Worm (Caenorhabditis elegans) whole organism, late embryonic: Measurements from ENCODE around the gene Y77E11A.16.

Experiments
- C38D4.7 ChIP-seq: fragments of 200-800 bp; sonication (Bioruptor generic); optimal IDR thresholded peaks from 2 replicates; lab custom pipeline; 2018; ENCODE audit warnings: mild to moderate bottlenecking, missing genetic modification characterization, moderate library complexity, missing compliant biosample characterization
- K02D7.2 ChIP-seq: sonication (generic microtip); optimal IDR thresholded peaks from 2 replicates; lab custom pipeline; 2017; ENCODE audit warnings: mild to moderate bottlenecking, missing genetic modification characterization, missing compliant biosample characterization
- ceh-19 ChIP-seq: fragments of 200-800 bp; sonication (Bioruptor generic); optimal IDR thresholded peaks from 2 replicates; lab custom pipeline; 2018; ENCODE audit warnings: mild to moderate bottlenecking, missing genetic modification characterization, missing compliant biosample characterization
- ceh-22 ChIP-seq: sonication (generic microtip); optimal IDR thresholded peaks from 2 replicates; lab custom pipeline; 2017; ENCODE audit warnings: missing biosample characterization, missing genetic modification characterization
- ceh-30 ChIP-seq: fragments of 150-350 bp; optimal IDR thresholded peaks from 2 replicates; lab custom pipeline; 2014; ENCODE audit warnings: missing biosample characterization, missing genetic modification characterization
- ceh-34 ChIP-seq: sonication (generic microtip); optimal IDR thresholded peaks from 2 replicates; lab custom pipeline; 2016; ENCODE audit warnings: mild to moderate bottlenecking, missing genetic modification characterization, missing compliant biosample characterization
- ceh-48 ChIP-seq: sonication (generic microtip); optimal IDR thresholded peaks from 2 replicates; lab custom pipeline; 2016; ENCODE audit warnings: missing genetic modification characterization, inconsistent platforms, missing compliant biosample characterization
- dmd-4 ChIP-seq: sonication (generic microtip); optimal IDR thresholded peaks from 2 replicates; lab custom pipeline; 2016; ENCODE audit warnings: borderline replicate concordance, missing genetic modification characterization, missing compliant biosample characterization
- elt-4 ChIP-seq: sonication (generic microtip); optimal IDR thresholded peaks from 2 replicates; lab custom pipeline; 2016; ENCODE audit warnings: missing genetic modification characterization, missing compliant biosample characterization
- hlh-13 ChIP-seq: fragments of 200-800 bp; sonication (Bioruptor generic); optimal IDR thresholded peaks from 2 replicates; lab custom pipeline; 2018; ENCODE audit warnings: mild to moderate bottlenecking, missing genetic modification characterization, missing compliant biosample characterization
- hlh-8 ChIP-seq: sonication (generic microtip); optimal IDR thresholded peaks from 2 replicates; lab custom pipeline; 2016; ENCODE audit warnings: missing genotype, missing genetic modification characterization, missing compliant biosample characterization
- madf-2 ChIP-seq: sonication (generic microtip); optimal IDR thresholded peaks from 2 replicates; lab custom pipeline; 2017; ENCODE audit warnings: missing genetic modification characterization, missing compliant biosample characterization
- mec-3 ChIP-seq: sonication (generic microtip); optimal IDR thresholded peaks from 2 replicates; lab custom pipeline; 2016; ENCODE audit warnings: borderline replicate concordance, missing genetic modification characterization, missing compliant biosample characterization
- nhr-11 ChIP-seq: fragments of 150-350 bp; optimal IDR thresholded peaks from 2 replicates; lab custom pipeline; 2014; ENCODE audit warnings: missing biosample characterization, missing genetic modification characterization
- npax-4 ChIP-seq: sonication (generic microtip); optimal IDR thresholded peaks from 2 replicates; lab custom pipeline; 2016; ENCODE audit warnings: missing genetic modification characterization, missing compliant biosample characterization
- tbx-2 ChIP-seq: sonication (generic microtip); optimal IDR thresholded peaks from 2 replicates; lab custom pipeline; 2016; ENCODE audit warnings: missing genetic modification characterization, missing compliant biosample characterization
- ttx-3 ChIP-seq: sonication (generic microtip); optimal IDR thresholded peaks from 2 replicates; lab custom pipeline; 2016; ENCODE audit warnings: missing genetic modification reagents, missing genetic modification characterization, missing compliant biosample characterization
- unc-55 ChIP-seq: sonication (generic microtip); optimal IDR thresholded peaks from 2 replicates; lab custom pipeline; 2017; ENCODE audit warnings: missing biosample characterization, missing genetic modification reagents, missing genetic modification characterization
- zip-5 ChIP-seq: sonication (generic microtip); optimal IDR thresholded peaks from 2 replicates; lab custom pipeline; 2016; ENCODE audit warnings: missing genetic modification characterization, missing compliant biosample characterization
- ztf-16 ChIP-seq: sonication (generic microtip); optimal IDR thresholded peaks from 2 replicates; lab custom pipeline; 2017; ENCODE audit warnings: missing genetic modification characterization, missing compliant biosample characterization

Y77E11A.16 gene

DNA sequence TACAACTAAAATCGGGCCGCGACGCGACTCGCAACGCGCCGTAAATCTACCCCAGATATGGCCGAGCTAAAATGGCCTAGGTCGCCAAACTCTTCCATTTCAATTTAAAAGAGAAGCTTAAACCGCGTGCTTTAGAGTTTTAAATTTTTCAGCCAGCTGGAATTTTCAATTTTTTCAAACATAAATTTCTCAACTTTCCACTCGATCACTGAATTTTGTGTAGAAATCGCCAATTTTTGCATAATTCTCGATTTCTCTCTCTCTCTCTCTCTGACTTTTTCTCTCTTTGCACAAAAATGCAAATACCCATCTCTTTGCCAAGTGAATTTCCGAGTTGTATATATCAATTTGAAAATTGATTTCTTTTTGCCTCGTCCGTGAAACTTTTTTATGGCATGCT, 38.2 kb downstream of the Y77E11A.16 start, which contains the start of gene K03H6.1:
TSS of gene K03H6.1 (plus strand) at position 301 of the 400 bp plus-strand sequence.
- no peak for TF ChIP-seq npax-4 (tag; lab: Kevin White, UChicago)
- no peak for TF ChIP-seq dmd-4 (tag; lab: Kevin White, UChicago)
- no peak for TF ChIP-seq nhr-11 (tag; lab: Kevin White, UChicago)
- no peak for TF ChIP-seq ceh-48 (tag; lab: Kevin White, UChicago)
- no peak for TF ChIP-seq zip-5
- TF ChIP-seq hlh-13, result no peak
- no peak for TF ChIP-seq mec-3 (tag; lab: Kevin White, UChicago)
- no peak for TF ChIP-seq ceh-22
- TF ChIP-seq ceh-34, result no peak
- TF ChIP-seq ceh-19 (GFP tag; lab: Kevin White, UChicago), result no peak
- TF ChIP-seq tbx-2, result no peak
- no peak for TF ChIP-seq unc-55 (GFP tag; lab: Kevin White, UChicago)
- no peak for TF ChIP-seq ztf-16 (tag; lab: Kevin White, UChicago)

DNA sequence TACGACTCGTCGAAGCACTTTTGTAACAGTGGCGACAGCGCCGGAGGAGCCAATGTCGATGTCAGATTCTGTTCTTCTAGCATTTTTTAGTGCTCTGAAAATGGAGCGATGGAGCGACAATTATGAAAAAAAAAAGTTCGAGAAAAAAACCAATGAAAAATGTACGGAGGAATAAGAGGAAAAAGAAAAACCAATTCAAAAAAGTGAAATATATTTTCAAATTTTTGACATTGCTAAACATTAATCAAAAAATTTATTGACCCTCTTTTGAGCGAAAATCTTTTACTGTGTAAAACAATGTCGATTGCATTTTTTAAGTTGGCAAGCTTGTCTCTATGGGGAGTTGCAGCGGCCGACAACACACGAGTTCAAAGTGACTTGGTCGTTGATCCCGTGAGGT, 51.1 kb downstream of the Y77E11A.16 start, which contains the start of gene K03H6.5:
TSS of gene K03H6.5 (minus strand) at position 101 of the 400 bp plus-strand sequence.
- no peak for TF ChIP-seq ttx-3 (tag; lab: Kevin White, UChicago)
- TF ChIP-seq K02D7.2, result no peak
- no peak for TF ChIP-seq hlh-8 (tag; lab: Kevin White, UChicago)
- TF ChIP-seq madf-2 (tag; lab: Kevin White, UChicago), result no peak
- no peak for TF ChIP-seq ceh-22
- TF ChIP-seq ceh-30 (tag; lab: Kevin White, UChicago), result no peak
- no peak for TF ChIP-seq C38D4.7 (GFP tag; lab: Kevin White, UChicago)
- TF ChIP-seq ztf-16 (tag; lab: Kevin White, UChicago), result no peak
- TF ChIP-seq elt-4 (tag; lab: Kevin White, UChicago), result no peak
